Worm (Caenorhabditis elegans): ENCODE measurements around the gene C45H4.14.

C45H4.14 gene

DNA sequence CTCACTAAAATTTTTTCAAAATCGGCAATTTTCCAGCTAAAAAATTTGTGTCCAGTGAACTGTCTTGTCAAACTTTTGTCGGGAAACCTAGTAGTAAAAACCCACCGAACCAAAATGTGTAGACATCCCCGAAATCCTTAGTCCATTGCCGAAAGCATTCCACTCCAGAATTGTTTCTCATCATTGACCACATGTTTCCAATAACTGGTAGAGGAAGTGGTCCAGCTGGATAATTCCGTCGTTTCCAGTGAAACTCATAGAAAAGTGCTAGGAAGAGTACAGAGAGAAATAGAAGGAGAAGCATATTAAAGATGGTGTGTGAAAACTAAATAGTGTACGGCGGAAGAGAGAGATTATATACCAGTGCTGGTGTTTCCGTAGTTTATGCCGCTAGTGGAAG is 44.8 kb upstream of the C45H4.14 start, which contains the start of gene cyp-33C12:
Gene cyp-33C12 (minus strand): TSS at position 321 of the 400 bp plus-strand sequence.
- no peak for TF ChIP-seq mep-1 (tag; optimal IDR thresholded peaks at IDR 0.05)
- TF ChIP-seq ceh-83 (GFP tag; optimal IDR thresholded peaks at IDR 0.05) = no peak
- no peak for TF ChIP-seq pha-4 (tag; optimal IDR thresholded peaks at IDR 0.05)
- TF ChIP-seq sptf-1 (tag; optimal IDR thresholded peaks at IDR 0.05) = no peak
- TF ChIP-seq lin-32 (GFP tag; optimal IDR thresholded peaks at IDR 0.05) = no peak
- TF ChIP-seq sem-2 (GFP tag; optimal IDR thresholded peaks at IDR 0.05) = no peak
- TF ChIP-seq ham-2 (GFP tag; optimal IDR thresholded peaks at IDR 0.05) = no peak
- no peak for TF ChIP-seq M03D4.4 (tag; optimal IDR thresholded peaks at IDR 0.05)

DNA sequence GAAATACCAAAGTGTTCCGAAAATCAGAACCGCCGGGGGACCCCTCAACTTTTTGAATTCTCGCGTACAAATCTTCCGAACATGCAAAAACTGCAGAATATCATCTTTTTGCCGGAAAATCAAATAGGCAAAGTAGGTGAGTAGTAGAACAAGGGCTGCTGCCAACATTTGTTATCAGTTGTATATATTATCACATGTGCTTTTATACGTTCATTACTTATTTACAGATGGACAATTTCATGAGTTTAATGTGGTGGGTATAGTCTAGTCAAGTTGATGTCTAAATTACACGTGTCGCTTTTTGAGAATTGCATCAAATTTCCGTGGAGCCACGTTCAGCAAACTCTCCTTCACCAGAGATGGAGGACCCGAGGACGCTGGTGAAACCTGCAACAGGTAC is 42.0 kb upstream of the C45H4.14 start, which contains the start of gene cyp-32B1:
Gene cyp-32B1 (minus strand): TSS at position 176 of the 400 bp plus-strand sequence.
- TF ChIP-seq M03D4.4 (tag; optimal IDR thresholded peaks at IDR 0.05) = no peak
- no peak for TF ChIP-seq unc-120 (tag; optimal IDR thresholded peaks at IDR 0.05; ENCODE audit: poor library complexity, severe bottlenecking)
- TF ChIP-seq nhr-76 (tag; optimal IDR thresholded peaks at IDR 0.05) = no peak
- no peak for TF ChIP-seq nhr-12 (tag; optimal IDR thresholded peaks at IDR 0.05)
- no peak for TF ChIP-seq snpc-4 (tag; optimal IDR thresholded peaks at IDR 0.05)
- TF ChIP-seq zip-8 (tag; optimal IDR thresholded peaks at IDR 0.05) = no peak
- TF ChIP-seq ceh-43 (GFP tag; optimal IDR thresholded peaks at IDR 0.05) = no peak
- no peak for TF ChIP-seq cnd-1 (tag; optimal IDR thresholded peaks at IDR 0.05)
- no peak for TF ChIP-seq elt-3 (tag; optimal IDR thresholded peaks at IDR 0.05)
- TF ChIP-seq sptf-1 (tag; optimal IDR thresholded peaks at IDR 0.05) = no peak

DNA sequence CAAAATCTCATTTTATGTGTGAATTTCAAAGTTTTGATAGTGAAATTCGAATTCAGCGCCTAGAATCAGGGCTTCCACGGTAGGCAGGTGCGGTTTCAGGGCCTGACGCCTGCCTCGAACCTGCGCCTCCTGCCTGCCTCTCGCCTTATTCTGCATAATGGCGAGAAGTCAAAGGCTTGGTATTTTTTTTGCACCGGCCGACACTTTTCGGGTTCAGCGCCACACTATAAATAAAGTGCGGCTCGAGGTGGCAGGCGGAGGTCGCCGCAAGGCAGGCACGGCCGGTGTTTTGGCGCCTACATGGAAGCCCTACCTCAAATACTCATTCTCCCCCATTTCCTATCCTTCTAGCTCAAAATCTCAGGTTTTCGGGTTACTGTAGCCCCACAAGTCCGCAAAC is 41.2 kb upstream of the C45H4.14 start:
- no peak for TF ChIP-seq snpc-4 (tag; optimal IDR thresholded peaks at IDR 0.05)
- no peak for TF ChIP-seq lin-13 (tag; optimal IDR thresholded peaks at IDR 0.05)
- no peak for TF ChIP-seq drap-1 (GFP tag; optimal IDR thresholded peaks at IDR 0.05)
- no peak for TF ChIP-seq lsy-2 (tag; optimal IDR thresholded peaks at IDR 0.05)
- no peak for TF ChIP-seq flh-1 (GFP tag; optimal IDR thresholded peaks at IDR 0.05)
- TF ChIP-seq unc-62 (GFP tag; optimal IDR thresholded peaks at IDR 0.05) = no peak
- TF ChIP-seq nhr-237 (tag; optimal IDR thresholded peaks at IDR 0.05) = no peak
- TF ChIP-seq mep-1 (tag; optimal IDR thresholded peaks at IDR 0.05) = no peak
- no peak for TF ChIP-seq elt-1 (tag; optimal IDR thresholded peaks at IDR 0.05; ENCODE audit: borderline replicate concordance, insufficient read depth)
- TF ChIP-seq bed-3 (GFP tag; optimal IDR thresholded peaks at IDR 0.05) = no peak
- no peak for TF ChIP-seq unc-39 (tag; optimal IDR thresholded peaks at IDR 0.05)
- no peak for TF ChIP-seq nhr-28 (tag; optimal IDR thresholded peaks at IDR 0.05)
- TF ChIP-seq ceh-43 (GFP tag; optimal IDR thresholded peaks at IDR 0.05) = no peak
- TF ChIP-seq nhr-76 (tag; optimal IDR thresholded peaks at IDR 0.05) = no peak
- TF ChIP-seq M03D4.4 (tag; optimal IDR thresholded peaks at IDR 0.05) = no peak

DNA sequence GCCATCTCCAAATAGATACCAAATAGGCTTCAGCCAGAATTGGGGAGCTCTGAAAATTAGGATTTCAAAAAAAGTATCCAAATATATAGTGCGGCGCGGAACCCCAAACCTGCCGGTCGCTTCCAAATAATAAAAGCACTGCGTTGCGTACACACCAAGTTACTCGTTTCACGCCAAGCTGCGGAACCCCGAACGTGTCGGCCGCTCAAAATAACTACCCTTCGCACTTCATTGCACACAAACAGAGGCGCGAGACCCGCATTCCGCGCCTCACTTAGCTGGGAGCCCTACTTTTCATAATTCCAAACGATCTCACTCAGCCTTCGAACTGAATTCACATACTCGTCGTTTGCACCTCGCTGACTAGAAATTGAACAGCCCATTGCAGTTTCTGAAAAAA is 40.4 kb upstream of the C45H4.14 start:
- TF ChIP-seq pha-4 (tag; optimal IDR thresholded peaks at IDR 0.05) (no peak), mep-1 (tag; optimal IDR thresholded peaks at IDR 0.05) (no peak), nhr-28 (tag; optimal IDR thresholded peaks at IDR 0.05) (no peak), blmp-1 (tag; optimal IDR thresholded peaks at IDR 0.05) (no peak), sptf-1 (tag; optimal IDR thresholded peaks at IDR 0.05) (no peak), ztf-11 (tag; optimal IDR thresholded peaks at IDR 0.05) (no peak), ham-2 (GFP tag; optimal IDR thresholded peaks at IDR 0.05) (no peak), nhr-12 (tag; optimal IDR thresholded peaks at IDR 0.05) (no peak), bed-3 (GFP tag; optimal IDR thresholded peaks at IDR 0.05) (no peak), lin-32 (GFP tag; optimal IDR thresholded peaks at IDR 0.05) (no peak), drap-1 (GFP tag; optimal IDR thresholded peaks at IDR 0.05) (no peak), lin-13 (tag; optimal IDR thresholded peaks at IDR 0.05) (no peak), nhr-76 (tag; optimal IDR thresholded peaks at IDR 0.05) (no peak), mab-5 (tag; optimal IDR thresholded peaks at IDR 0.05) (no peak), ceh-39 (tag; optimal IDR thresholded peaks at IDR 0.05) (no peak), M03D4.4 (tag; optimal IDR thresholded peaks at IDR 0.05) (no peak)

DNA sequence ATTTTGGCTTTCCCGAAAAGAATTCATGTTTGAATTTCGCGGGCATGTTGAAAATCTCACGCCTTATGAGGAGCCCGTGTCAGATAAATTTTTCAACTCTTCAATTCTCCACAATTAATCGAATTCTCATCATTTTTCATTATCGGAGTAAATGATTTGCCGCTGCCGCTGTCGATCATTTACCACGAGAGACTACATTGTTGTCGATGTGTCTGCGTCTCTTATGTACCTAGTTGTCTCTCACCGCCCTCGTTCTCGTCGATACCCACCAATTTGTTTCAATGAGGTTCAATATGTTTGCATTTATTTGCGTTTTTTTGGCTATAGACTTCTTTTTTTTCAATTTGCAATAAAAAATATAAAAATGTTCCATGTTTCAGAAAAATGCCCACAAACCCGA is 32.9 kb upstream of the C45H4.14 start, which contains the start of gene nhr-13:
Gene nhr-13 (plus strand): TSS at position 369 of the 400 bp plus-strand sequence.
- TF ChIP-seq mls-2 (tag; optimal IDR thresholded peaks at IDR 0.05) (no peak), unc-120 (tag; optimal IDR thresholded peaks at IDR 0.05; ENCODE audit: poor library complexity, severe bottlenecking) (no peak), elt-1 (tag; optimal IDR thresholded peaks at IDR 0.05; ENCODE audit: borderline replicate concordance, insufficient read depth) (no peak), elt-3 (tag; optimal IDR thresholded peaks at IDR 0.05) (no peak), hlh-1 (tag; optimal IDR thresholded peaks at IDR 0.05) (no peak), tbx-8 (GFP tag; optimal IDR thresholded peaks at IDR 0.05) (no peak), flh-1 (GFP tag; optimal IDR thresholded peaks at IDR 0.05) (no peak), ces-1 (GFP tag; optimal IDR thresholded peaks at IDR 0.05) (no peak), cnd-1 (tag; optimal IDR thresholded peaks at IDR 0.05) (no peak)
